Fruit fly (Drosophila melanogaster) whole organism, prepupa: ENCODE measurements around the gene Arl2.

Experiments used
- CG10631 ChIP-seq: fragments of 200-800 bp; sonication (Bioruptor generic); optimal IDR thresholded peaks from 2 replicates; lab custom pipeline; 2016; ENCODE audit warnings: missing biosample characterization, missing genetic modification characterization
- CG10669 ChIP-seq: fragments of 200-800 bp; sonication (Bioruptor generic); optimal IDR thresholded peaks from 3 replicates; lab custom pipeline; 2018; ENCODE audit warnings: missing biosample characterization, mild to moderate bottlenecking, missing genetic modification characterization, moderate library complexity
- CG11294 ChIP-seq: fragments of 200-800 bp; sonication (Bioruptor generic); IDR thresholded peaks from 2 replicates; pipeline ENCODE4 v1.3.6; 2022; ENCODE audit warnings: missing biosample characterization, missing genetic modification characterization
- CG11902 ChIP-seq: fragments of 200-800 bp; sonication (Bioruptor generic); optimal IDR thresholded peaks from 3 replicates; lab custom pipeline; 2016; ENCODE audit warnings: missing biosample characterization, missing genetic modification characterization
- CG16779 ChIP-seq: fragments of 200-800 bp; sonication (Bioruptor generic); optimal IDR thresholded peaks from 3 replicates; lab custom pipeline; 2017; ENCODE audit warnings: missing biosample characterization, mild to moderate bottlenecking, missing genetic modification characterization
- CG31627 ChIP-seq: fragments of 200-800 bp; sonication (Bioruptor generic); optimal IDR thresholded peaks from 3 replicates; lab custom pipeline; 2016; ENCODE audit warnings: missing biosample characterization, missing genetic modification characterization
- CG3919 ChIP-seq: fragments of 200-800 bp; sonication (Bioruptor generic); optimal IDR thresholded peaks from 3 replicates; lab custom pipeline; 2016; ENCODE audit warnings: missing biosample characterization, missing genetic modification characterization
- CG6163 ChIP-seq: fragments of 200-800 bp; sonication (Bioruptor generic); IDR thresholded peaks from 3 replicates; pipeline ENCODE4 v1.3.6; 2022; ENCODE audit warnings: missing biosample characterization, missing genetic modification characterization
- CG6792 ChIP-seq: fragments of 200-800 bp; sonication (Bioruptor generic); optimal IDR thresholded peaks from 3 replicates; lab custom pipeline; 2016; ENCODE audit warnings: missing biosample characterization, missing genetic modification characterization
- CG8119 ChIP-seq: fragments of 200-800 bp; sonication (Bioruptor generic); IDR thresholded peaks from 3 replicates; pipeline ENCODE4 v1.3.6; 2022; ENCODE audit warnings: missing biosample characterization, missing genetic modification characterization
- CG8319 ChIP-seq: fragments of 200-800 bp; sonication (Bioruptor generic); optimal IDR thresholded peaks from 3 replicates; lab custom pipeline; 2016; ENCODE audit warnings: missing biosample characterization, missing genetic modification characterization
- Eip75B ChIP-seq: fragments of 200-800 bp; sonication (Bioruptor generic); optimal IDR thresholded peaks from 3 replicates; lab custom pipeline; 2016; ENCODE audit warnings: missing biosample characterization, missing genetic modification characterization
- Eip78C ChIP-seq: fragments of 200-800 bp; sonication (Bioruptor generic); peaks from one replicate; lab custom pipeline; 2016; ENCODE audit warnings: missing biosample characterization, missing genetic modification characterization
- Eip93F ChIP-seq: fragments of 200-800 bp; sonication (Bioruptor generic); optimal IDR thresholded peaks from 2 replicates; lab custom pipeline; 2016; ENCODE audit warnings: missing biosample characterization, mild to moderate bottlenecking, missing genetic modification characterization
- Ets21C ChIP-seq: fragments of 200-800 bp; sonication (Bioruptor generic); optimal IDR thresholded peaks from 3 replicates; lab custom pipeline; 2016; ENCODE audit warnings: missing biosample characterization, missing genetic modification characterization
- Ets96B ChIP-seq: fragments of 200-800 bp; optimal IDR thresholded peaks from 2 replicates; lab custom pipeline; 2019; ENCODE audit warnings: missing biosample characterization, mild to moderate bottlenecking, missing genetic modification characterization, moderate library complexity
- Hr38 ChIP-seq: sonication (Bioruptor generic); optimal IDR thresholded peaks from 2 replicates; lab custom pipeline; 2016; ENCODE audit warnings: missing biosample characterization, missing genetic modification characterization
- Hr39 ChIP-seq: fragments of 200-800 bp; sonication (Bioruptor generic); optimal IDR thresholded peaks from 2 replicates; lab custom pipeline; 2016; ENCODE audit warnings: missing biosample characterization, missing genetic modification characterization
- Hr4 ChIP-seq: fragments of 200-800 bp; sonication (Bioruptor generic); optimal IDR thresholded peaks from 3 replicates; lab custom pipeline; 2016; ENCODE audit warnings: missing biosample characterization, missing genetic modification characterization
- Sox102F ChIP-seq: fragments of 200-800 bp; sonication (Bioruptor generic); optimal IDR thresholded peaks from 2 replicates; lab custom pipeline; 2016; ENCODE audit warnings: missing biosample characterization, mild to moderate bottlenecking, missing genetic modification characterization
- Sox14 ChIP-seq: fragments of 200-800 bp; sonication (Bioruptor generic); optimal IDR thresholded peaks from 3 replicates; lab custom pipeline; 2016; ENCODE audit warnings: missing biosample characterization, missing genetic modification characterization
- acj6 ChIP-seq: fragments of 200-800 bp; sonication (Bioruptor generic); optimal IDR thresholded peaks from 3 replicates; lab custom pipeline; 2016; ENCODE audit warnings: missing biosample characterization, missing genetic modification characterization
- eg ChIP-seq: fragments of 200-800 bp; sonication (Bioruptor generic); IDR thresholded peaks from 3 replicates; pipeline ENCODE4 v1.3.6; 2022; ENCODE audit warnings: missing biosample characterization, missing genetic modification characterization
- esn ChIP-seq: fragments of 200-800 bp; sonication (Bioruptor generic); optimal IDR thresholded peaks from 2 replicates; lab custom pipeline; 2016; ENCODE audit warnings: missing biosample characterization, mild to moderate bottlenecking, missing genetic modification characterization, moderate library complexity
- fd59A ChIP-seq: fragments of 200-800 bp; sonication (Bioruptor generic); optimal IDR thresholded peaks from 2 replicates; lab custom pipeline; 2017; ENCODE audit warnings: missing biosample characterization, mild to moderate bottlenecking, missing genetic modification characterization, missing genetic modification reagents
- fd85E ChIP-seq: fragments of 200-800 bp; sonication (Bioruptor generic); optimal IDR thresholded peaks from 3 replicates; lab custom pipeline; 2016; ENCODE audit warnings: missing biosample characterization, missing genetic modification characterization
- lz ChIP-seq: fragments of 200-800 bp; sonication (Bioruptor generic); optimal IDR thresholded peaks from 3 replicates; lab custom pipeline; 2016; ENCODE audit warnings: missing biosample characterization, missing genetic modification characterization
- spab ChIP-seq: fragments of 200-800 bp; sonication (Bioruptor generic); optimal IDR thresholded peaks from 2 replicates; lab custom pipeline; 2017; ENCODE audit warnings: missing biosample characterization, mild to moderate bottlenecking, missing genetic modification characterization, missing genetic modification reagents
- ss ChIP-seq, 2 experiments: fragments of 200-800 bp; sonication (Bioruptor generic); optimal IDR thresholded peaks; 2 replicates in 1 of 2; 3 replicates in 1 of 2; lab custom pipeline; 2017 to 2018; ENCODE audit warnings: mild to moderate bottlenecking in 2 of 2, missing biosample characterization in 2 of 2, missing genetic modification characterization in 2 of 2, moderate library complexity in 1 of 2
- svp ChIP-seq: fragments of 200-800 bp; sonication (Bioruptor generic); peaks from one replicate; lab custom pipeline; 2016; ENCODE audit warnings: missing biosample characterization, missing genetic modification characterization
- vri ChIP-seq: fragments of 200-800 bp; sonication (Bioruptor generic); optimal IDR thresholded peaks from 3 replicates; lab custom pipeline; 2016; ENCODE audit warnings: missing biosample characterization, mild to moderate bottlenecking, missing genetic modification characterization

Gene Arl2

DNA sequence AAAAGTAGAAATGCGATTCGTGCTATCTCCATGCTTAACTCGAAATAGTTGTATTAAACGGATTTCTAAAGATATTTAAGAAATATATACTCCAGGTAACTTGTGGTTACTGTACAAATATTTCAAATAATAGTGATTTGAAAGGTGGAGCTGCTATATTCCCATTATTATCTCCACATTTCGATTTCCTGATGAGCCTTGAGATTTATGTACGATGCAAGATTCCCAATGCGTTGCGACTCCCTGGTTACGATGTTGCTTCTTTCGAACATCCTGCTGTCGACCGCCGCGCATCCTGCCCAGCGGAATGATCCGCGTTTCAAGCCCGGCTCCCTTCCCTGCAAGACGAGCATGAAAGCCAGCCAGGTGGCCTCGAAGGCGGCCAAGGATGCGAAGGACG is 28.9 kb upstream of the Arl2 start, which contains the start of the genes CG11694 and CG11698:
TSS of gene CG11694 (minus strand) at position 101 of the 400 bp plus-strand sequence.
TSS of gene CG11698 (plus strand) at position 152 of the 400 bp plus-strand sequence.
- no peak for TF ChIP-seq Hr4 (GFP tag; lab: Kevin White, UChicago)
- TF ChIP-seq CG10669 (GFP tag; lab: Kevin White, UChicago) = no peak

DNA sequence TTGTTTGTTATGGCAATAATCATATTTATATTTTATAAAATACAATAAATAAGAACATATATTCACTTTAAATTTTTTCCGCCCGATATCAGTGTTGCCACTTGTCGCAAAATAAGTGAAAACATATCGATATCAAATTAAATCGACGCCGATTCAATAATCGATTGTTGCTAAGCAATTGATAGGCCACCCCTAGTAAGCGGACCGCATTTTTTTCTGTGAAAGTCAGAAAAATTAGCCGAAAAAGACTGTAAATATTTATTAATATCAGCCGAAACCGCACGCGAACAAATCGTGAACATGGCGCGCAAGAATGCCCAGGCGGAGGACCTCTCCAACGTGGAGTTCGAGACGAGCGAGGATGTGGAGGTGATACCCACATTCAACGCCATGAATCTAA is 27.9 kb upstream of the Arl2 start, which contains the start of gene CG7483:
TSS of gene CG7483 (plus strand) at position 171 of the 400 bp plus-strand sequence.
- TF ChIP-seq CG31627 (GFP tag; lab: Kevin White, UChicago) (no peak), fd85E (GFP tag; lab: Kevin White, UChicago) (no peak), Eip78C (peak; percentile 52)

DNA sequence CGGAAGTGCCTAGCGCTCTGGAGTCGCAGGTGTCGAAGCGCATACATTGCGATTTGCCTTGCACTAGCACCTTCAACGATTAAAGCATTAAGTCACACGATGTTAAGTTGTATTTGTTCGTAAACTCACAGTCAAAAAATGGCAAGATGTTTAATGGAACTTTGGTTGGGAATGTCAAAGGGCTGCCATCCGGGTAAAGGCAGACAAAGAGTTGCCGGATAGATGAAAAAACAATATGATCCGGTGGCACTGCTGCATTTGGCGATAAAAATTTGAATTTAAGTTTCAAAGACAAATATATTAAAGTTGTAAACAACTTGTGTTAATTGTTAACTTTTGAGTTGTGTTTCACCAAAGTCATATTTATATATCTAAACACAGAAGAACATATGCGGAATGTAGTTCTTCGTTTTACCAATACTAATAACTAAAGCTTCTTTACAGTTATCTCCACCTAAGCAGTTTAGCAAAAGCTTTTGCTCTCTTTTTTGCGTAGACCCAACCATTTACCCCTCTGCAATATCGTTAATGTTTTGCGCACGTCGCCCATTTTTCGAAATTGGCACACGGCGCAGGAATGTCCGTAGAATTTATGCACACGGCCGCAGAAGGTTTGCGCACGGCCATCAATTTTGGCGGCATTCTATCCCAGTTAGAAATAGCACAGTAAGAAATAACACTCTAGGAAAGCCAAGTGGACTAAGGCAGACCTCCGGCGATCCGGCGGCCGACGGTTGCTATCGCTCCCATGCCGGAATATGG is 24.4 kb upstream of the Arl2 start, which contains the start of gene Coq2:
TSS of gene Coq2 (minus strand) at position 200 of the 762 bp plus-strand sequence.
- no peak for TF ChIP-seq fd85E (GFP tag; lab: Kevin White, UChicago)
- TF ChIP-seq esn (GFP tag; lab: Kevin White, UChicago) = peak; percentile 11
- TF ChIP-seq Eip93F (GFP tag; lab: Kevin White, UChicago) = no peak
- no peak for TF ChIP-seq CG16779 (tag; lab: Kevin White, UChicago)
- no peak for TF ChIP-seq svp
- TF ChIP-seq Hr38 (GFP tag; lab: Kevin White, UChicago) = no peak
- no peak for TF ChIP-seq acj6 (GFP tag; lab: Kevin White, UChicago)
- TF ChIP-seq CG6792 (GFP tag; lab: Kevin White, UChicago) = no peak
- TF ChIP-seq Sox14 (GFP tag; lab: Kevin White, UChicago) = no peak
- no peak for TF ChIP-seq spab (GFP tag; lab: Kevin White, UChicago)
- TF ChIP-seq Ets96B (tag; lab: Kevin White, UChicago) = no peak
- no peak for TF ChIP-seq Ets21C (GFP tag; lab: Kevin White, UChicago)
- TF ChIP-seq Hr4 (GFP tag; lab: Kevin White, UChicago) = no peak
- TF ChIP-seq CG11902 (GFP tag; lab: Kevin White, UChicago) = no peak
- no peak for TF ChIP-seq eg (GFP tag; lab: Robert Waterston, UW)
- no peak for TF ChIP-seq CG8319
- TF ChIP-seq CG6163 (GFP tag; lab: Robert Waterston, UW) = peak; percentile 30; the same call in 1 of the 3 replicates

DNA sequence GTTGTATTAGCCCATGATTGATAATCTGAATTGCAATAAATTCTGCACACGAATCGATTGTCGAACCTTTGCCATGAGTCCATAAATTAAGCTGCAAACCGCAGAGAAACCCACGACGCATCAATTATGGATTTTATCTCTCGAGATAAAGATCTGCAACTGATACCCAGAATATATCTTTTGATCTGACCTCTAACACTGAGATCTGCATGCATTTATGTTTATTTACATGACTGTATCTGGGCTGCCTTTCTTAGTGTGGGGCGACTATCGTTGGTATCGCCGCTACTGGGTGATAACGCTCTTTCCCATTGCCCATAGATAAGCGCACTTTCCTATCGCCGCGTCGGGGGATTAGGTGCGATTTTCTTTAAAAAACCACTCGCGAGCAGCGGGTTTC is 23.7 kb upstream of the Arl2 start, which contains the start of gene Ctr1B:
TSS of gene Ctr1B (plus strand) at position 398 of the 400 bp plus-strand sequence.
- TF ChIP-seq ss (GFP tag; optimal IDR thresholded peaks at IDR 0.05; lab: Kevin White, UChicago) = no peak
- TF ChIP-seq CG10631 (GFP tag; lab: Kevin White, UChicago) = no peak
- no peak for TF ChIP-seq Hr39 (GFP tag; lab: Kevin White, UChicago)
- no peak for TF ChIP-seq CG11902 (GFP tag; lab: Kevin White, UChicago)
- no peak for TF ChIP-seq Eip75B
- TF ChIP-seq lz (GFP tag; lab: Kevin White, UChicago) = no peak
- TF ChIP-seq CG8119 (GFP tag; lab: Robert Waterston, UW) = no peak
- 0 out of 3 replicates have a peak, but pooled peaks have one; percentile 39 for TF ChIP-seq eg (GFP tag; lab: Robert Waterston, UW)
- no peak for TF ChIP-seq fd59A
- no peak for TF ChIP-seq Hr38 (GFP tag; lab: Kevin White, UChicago)
- TF ChIP-seq Eip78C = peak; percentile 53
- no peak for TF ChIP-seq CG3919 (GFP tag; lab: Kevin White, UChicago)
- TF ChIP-seq Sox102F (GFP tag; lab: Kevin White, UChicago) = no peak
- no peak for TF ChIP-seq CG11294 (GFP tag; lab: Robert Waterston, UW)
- no peak for TF ChIP-seq vri
